Fruit fly (Drosophila melanogaster): ENCODE data around the gene CG5376.

The CG5376 gene

DNA sequence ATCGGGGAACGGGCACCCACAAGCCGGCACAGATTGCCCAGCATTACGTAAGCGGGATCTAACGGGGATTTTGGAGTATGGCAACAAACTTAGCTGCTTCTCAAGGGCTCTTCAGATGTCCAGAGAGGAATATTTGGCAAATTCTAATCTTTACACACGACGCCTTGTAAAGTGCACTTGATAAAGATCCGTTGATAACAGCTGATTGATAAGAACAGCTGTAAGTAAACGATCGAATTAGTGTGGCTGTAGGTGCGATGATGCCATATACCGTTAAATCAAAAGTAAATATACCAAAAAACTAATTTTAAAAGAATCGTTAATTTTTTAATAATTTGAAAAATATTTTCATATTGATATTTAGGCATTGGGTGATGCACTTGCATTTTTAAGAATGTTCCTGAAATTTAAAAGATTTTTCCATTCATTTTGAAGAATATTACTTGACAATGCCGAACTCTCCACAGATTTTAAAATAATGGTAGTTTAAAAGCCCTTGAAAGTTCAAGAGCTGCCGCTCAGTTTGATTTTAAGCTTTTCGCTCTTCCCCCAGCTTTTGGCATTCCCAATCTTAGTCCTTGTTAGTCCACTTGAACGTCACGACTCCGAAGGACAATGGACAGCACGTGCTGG is 20.7 kb downstream of the CG5376 start, which contains the start of the genes CG5377 and Nrx-1:
TSS of gene CG5377 (minus strand) at position 219 of the 633 bp plus-strand sequence.
TSS of gene Nrx-1 (plus strand) at position 574 of the 633 bp plus-strand sequence.
- TF ChIP-seq noc (tag; optimal IDR thresholded peaks at IDR 0.05) = no peak

DNA sequence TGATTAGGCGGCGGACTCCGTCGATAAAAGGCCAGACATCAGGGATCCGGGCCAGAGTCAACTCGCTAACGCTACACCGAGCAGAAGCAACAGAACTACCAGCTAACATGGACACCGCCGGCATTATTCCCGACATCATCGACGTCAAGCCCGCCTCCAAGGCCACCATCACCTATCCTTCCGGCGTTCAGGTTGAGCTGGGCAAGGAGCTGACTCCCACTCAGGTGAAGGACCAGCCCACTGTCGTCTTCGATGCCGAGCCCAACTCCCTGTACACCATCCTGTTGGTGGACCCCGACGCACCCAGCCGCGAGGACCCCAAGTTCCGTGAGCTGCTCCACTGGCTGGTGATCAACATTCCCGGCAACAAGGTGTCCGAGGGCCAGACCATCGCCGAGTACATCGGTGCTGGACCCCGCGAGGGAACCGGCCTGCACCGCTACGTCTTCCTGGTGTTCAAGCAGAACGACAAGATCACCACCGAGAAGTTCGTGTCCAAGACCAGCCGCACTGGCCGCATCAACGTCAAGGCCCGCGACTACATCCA is 22.7 kb downstream of the CG5376 start, which contains the start of gene Pebp1:
TSS of gene Pebp1 (plus strand) at position 51 of the 547 bp plus-strand sequence.
- no peak for TF ChIP-seq noc (tag; optimal IDR thresholded peaks at IDR 0.05)

DNA sequence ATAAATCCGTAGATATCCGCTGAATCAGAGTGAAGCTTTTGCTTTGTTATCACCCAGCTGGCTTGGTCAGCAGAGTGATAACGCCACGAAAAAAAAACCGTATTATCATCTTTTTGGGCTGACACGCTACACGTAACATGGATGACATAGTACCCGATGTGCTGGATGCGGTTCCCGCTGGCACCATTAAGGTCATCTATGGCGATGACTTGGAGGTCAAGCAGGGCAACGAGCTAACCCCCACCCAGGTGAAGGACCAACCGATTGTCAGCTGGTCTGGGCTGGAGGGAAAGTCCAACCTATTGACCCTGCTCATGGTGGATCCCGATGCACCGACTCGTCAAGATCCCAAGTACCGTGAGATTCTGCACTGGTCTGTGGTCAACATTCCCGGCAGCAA is 23.6 kb downstream of the CG5376 start:
- TF ChIP-seq noc (tag; optimal IDR thresholded peaks at IDR 0.05) = no peak

DNA sequence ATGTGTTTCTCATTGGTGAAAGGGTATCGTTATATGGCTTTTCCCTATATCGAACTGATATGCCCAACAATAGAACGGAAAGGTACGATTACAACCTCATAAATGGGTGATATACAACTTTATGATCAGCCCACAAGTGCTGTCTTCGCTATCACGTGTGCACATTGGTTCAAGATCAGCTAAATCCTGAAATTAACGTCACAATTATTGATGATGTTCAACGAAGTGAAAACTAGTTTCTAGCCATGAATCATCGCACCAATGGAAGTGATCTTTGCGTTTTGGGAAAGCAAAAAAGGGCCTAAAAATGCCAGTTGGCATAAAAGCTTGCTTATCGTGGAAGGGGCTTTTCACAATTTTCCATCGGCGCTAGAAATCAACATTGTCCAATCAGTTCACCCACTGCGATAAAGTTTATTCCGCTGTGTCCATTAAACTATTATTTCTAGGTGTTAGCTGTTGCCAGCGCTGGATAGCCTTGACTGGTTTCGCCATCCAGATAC is 24.1 kb downstream of the CG5376 start, which contains the start of gene CG7054:
TSS of gene CG7054 (plus strand) at position 375 of the 503 bp plus-strand sequence.
- peak; percentile 73 for TF ChIP-seq noc (tag; optimal IDR thresholded peaks at IDR 0.05)

DNA sequence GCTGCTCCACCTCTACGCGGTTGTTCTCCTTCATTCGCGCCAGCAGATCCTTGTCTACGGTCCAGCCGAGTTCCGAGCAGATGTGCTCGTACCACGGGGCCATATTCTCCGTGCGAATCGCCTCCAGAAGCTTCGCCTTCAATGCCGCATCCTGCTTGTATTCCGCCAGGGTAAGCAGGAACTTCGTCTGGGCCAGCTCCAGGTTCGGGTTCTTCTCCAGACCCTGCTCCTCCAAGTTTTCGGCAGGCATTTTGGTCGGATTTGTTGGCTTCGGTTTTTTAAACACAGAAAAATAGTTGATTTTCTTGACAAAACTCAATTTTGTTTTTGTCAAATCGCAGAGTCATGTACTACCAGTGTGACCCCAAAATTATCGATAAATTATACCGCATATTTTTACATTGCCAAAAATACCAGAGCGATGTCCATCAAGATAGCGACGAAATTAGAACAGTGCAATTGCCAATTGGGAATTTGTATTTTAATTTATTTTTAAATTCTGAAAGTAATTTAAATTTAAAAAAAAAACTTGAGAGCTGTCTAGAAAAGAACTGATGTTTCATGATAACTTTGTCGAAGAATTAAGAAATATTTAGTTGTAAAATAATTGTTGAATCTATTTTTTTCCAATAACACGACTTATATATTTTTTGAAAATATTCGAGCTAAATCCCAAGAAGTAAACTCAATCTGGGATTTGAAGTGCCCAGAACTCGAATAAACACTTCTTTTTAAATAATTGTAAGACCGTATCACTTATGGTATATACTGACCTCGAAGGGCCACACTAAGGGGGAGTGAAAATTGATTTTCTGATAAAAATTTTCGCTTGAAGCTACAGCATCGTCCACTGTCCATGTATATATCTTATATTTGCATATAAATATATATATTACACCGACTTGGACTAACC is 26.8 kb downstream of the CG5376 start, which contains the start of the genes Rpn7 and AP-2mu:
TSS of gene Rpn7 (minus strand) at position 382 of the 913 bp plus-strand sequence.
TSS of gene AP-2mu (plus strand) at position 783 of the 913 bp plus-strand sequence.
- TF ChIP-seq noc (tag; optimal IDR thresholded peaks at IDR 0.05) = no peak

DNA sequence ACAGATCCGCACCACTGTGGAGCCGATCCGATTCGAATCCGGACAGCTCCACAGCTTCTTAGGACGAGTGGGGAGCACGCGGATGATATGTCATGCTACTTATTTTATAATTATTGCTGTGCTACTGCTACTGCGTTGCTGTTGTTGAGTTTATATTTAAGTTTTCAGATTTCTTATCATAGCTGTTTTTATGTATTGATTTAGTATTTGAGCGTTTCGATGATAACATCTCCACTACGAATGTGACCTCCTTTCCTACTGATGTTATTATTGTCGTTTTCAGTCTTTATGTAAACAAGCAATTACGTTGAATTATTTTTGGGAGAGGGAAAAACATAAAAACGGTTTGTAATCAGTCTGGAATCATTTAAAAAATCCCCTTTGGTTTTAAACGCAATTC is 32.7 kb downstream of the CG5376 start:
- TF ChIP-seq noc (tag; optimal IDR thresholded peaks at IDR 0.05) = no peak

DNA sequence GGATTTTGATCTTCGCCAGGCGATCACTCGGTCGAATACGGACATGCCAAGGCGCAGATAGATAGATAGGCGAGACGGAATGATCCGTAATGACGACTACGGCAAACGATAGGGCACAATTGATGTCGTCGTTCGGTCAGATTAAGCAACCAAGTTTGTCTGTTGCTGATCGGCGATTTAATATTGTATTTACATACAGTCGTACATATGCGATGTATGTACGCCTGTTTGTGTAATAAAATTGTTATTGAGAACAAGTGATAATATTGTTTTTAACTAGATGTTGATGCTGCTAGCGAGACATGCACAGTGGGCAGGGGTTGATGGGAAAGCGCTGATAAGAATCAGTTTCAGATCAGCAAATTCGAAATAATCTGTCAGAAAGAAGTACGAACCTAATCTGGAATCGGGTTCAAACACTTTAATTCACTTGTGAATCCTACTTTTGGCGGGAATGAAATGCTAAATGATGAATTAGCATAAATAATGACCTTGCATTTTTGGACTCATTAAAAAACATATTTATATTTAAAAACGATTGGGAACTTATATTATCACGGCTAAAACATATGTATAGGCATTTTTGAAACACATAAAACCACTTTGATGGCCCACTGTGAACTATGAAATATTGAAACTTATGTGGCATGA is 33.3 kb downstream of the CG5376 start:
- TF ChIP-seq noc (tag; optimal IDR thresholded peaks at IDR 0.05) = peak; percentile 24

DNA sequence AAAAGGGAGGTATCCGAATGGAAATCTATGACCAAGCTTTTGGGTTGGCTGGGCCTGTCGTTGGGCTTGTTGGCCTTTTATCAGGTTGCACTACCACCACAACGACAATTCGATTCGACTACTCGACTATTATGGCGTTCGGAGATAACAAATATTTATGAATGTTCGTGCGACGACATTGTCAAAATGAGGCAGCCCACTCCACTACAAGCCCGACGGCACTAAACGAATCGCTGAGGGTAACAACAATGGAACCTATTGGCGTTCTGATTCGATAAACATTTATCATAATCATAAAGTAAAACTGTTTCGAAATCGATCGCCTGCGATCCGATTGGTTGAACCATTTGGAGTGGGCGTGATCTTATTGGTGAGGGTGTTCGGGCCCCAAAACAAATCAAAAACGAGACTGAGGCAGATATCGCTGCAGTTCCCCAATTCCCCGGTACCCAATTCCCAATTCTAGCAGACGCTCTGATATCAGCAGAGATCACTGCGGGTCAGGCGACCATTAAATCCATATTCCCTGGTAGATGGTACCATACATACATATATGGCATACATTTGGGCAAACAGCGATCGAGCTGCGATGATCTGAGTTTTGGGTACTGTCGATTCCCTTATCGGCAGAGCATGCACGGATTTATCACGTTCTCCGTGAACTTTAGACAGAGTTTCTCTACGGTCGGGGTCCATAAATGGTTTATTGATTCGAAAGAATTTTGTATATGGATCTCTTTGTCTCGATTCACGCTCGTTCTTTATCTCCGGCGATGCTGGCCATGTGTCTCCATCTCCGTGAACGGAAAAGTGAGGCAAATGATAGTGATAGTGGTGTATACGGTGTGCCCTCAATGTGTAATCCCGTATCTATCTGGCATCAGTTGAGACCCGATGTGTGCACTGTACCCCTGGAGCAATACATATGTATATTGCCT is 34.1 kb downstream of the CG5376 start:
- no peak for TF ChIP-seq noc (tag; optimal IDR thresholded peaks at IDR 0.05)

DNA sequence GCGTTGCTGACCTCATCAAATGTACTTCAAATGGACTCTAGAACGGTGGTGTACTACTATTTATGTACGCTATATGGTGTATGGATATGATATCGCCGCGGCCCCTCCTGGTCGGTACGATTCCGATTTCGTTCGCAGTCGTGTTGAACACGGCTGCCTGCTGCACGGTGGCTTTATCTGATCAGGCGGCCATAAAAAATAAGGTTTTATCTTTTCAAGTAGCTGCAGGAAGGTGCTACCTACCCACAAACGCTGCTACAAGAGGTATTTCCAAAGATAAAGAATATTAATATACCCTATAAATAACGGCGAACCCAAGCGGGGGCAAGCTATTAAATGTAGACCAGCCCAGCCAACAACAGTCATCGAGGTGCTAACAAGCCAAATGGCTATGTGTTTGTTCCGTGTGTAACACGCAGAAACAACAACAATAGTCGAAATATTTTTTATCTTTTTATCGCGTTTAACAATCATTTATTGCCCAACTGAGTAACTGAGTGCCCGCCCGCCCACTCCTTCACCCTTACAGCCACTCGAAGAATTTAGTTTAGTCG is 38.8 kb downstream of the CG5376 start:
- TF ChIP-seq noc (tag; optimal IDR thresholded peaks at IDR 0.05) = no peak

DNA sequence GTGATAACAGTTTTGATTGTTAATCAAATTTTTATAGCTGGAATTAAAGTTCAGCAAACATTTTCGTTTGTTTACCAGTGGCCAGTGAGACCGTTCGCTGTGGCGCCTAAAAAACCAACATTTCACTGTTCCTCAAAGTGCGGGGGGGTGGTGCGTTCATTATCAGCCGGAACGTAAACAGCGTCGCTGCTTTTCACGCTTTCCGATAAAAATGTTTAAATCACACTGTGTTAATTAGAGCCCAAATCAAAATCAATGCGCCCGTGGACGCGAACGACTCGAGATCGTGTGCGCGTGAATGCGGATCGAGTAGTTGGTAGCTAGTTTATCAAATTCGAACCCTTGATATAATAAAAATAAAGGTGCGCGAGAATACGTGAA is 40.9 kb downstream of the CG5376 start, which contains the start of gene CG34376:
TSS of gene CG34376 (plus strand) at position 226 of the 381 bp plus-strand sequence.
- peak; percentile 28 for TF ChIP-seq noc (tag; optimal IDR thresholded peaks at IDR 0.05)

DNA sequence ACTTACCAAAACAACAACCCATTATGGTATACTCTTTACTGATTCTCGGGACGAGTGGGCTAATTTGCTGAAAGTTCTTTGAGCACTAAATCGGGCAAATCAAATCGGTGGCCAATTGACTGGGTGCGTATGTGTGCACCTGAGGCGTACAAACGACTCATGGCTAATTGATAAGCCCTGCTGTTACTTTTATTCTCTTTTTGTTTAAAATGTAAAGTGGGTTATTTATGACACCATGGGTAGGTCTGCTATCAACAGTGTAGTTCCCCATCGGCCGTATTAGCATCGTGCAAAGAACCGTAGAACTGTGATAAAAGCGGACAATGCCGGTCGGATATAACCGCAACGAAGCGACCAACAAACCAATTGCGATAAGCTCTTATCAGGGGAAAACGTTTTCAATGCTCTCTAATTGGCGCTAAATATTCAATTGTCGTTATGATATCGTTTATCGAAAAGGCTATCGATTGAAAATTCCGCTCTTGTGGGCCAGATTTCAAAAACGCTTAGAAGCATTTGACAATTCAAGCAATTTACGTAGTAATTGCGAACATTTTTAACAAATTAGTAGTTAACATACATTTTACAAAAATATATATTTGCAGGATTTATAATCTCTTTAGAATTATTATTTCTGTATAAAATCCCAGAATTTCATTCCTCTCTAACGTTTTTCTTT is 41.4 kb downstream of the CG5376 start, which contains the start of gene CG34288:
TSS of gene CG34288 (minus strand) at position 69 of the 679 bp plus-strand sequence.
- peak; percentile 35 for TF ChIP-seq noc (tag; optimal IDR thresholded peaks at IDR 0.05)

DNA sequence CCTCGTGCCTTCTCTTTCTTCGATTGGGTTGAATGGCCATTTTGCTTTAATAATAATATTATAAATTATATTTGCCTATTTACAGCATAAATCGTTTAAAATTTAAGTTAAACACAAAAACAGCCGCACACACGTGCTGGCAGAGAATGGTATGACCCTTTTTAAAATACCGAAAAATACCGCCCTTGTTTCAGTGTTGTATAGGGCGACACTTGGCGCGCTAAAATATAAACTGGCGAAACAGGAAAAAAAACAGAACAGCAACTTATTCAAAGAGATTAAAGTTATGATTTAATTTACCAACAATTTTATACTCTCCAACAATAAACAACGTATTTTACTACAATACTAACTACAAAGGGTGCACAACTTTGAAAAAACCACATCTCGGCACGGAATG is 42.3 kb downstream of the CG5376 start, which contains the start of gene CG12499:
TSS of gene CG12499 (minus strand) at position 95 of the 400 bp plus-strand sequence.
- TF ChIP-seq noc (tag; optimal IDR thresholded peaks at IDR 0.05) = no peak

DNA sequence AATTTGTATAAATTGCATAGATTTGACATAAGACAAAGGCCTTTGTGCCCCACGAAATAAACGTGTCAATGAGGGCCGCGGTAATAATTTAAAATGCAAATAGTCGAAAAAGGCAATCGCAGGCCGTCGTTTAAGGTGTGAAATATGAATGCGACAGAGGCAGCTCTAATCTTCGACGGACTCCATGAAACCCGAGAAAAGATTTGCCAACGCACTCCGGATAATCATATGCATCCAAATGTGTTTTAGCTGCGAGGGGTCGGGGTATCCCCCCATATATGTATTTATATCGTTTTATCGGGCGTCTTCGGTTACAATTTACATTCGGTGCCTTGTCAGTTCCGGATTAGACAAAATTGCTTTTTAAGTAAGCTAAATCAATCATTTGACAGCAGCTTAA is 50.5 kb downstream of the CG5376 start:
- no peak for TF ChIP-seq noc (tag; optimal IDR thresholded peaks at IDR 0.05)

Measured in whole organism, larva.